Worm (Caenorhabditis elegans) whole organism, young adult: ENCODE results near the gene T21D9.2.

Experiments
- D2030.7 ChIP-seq: fragments of 200-800 bp; sonication (Bioruptor generic); IDR thresholded peaks from 2 replicates; pipeline ENCODE4 v1.3.6; 2022; ENCODE audit warnings: missing genetic modification reagents, missing genetic modification characterization, missing compliant biosample characterization
- F10E7.11 ChIP-seq: sonication (generic microtip); optimal IDR thresholded peaks from 2 replicates; lab custom pipeline; 2017; ENCODE audit warnings: mild to moderate bottlenecking, missing genetic modification characterization, moderate library complexity, missing compliant biosample characterization
- F23B12.7 ChIP-seq: sonication (generic microtip); optimal IDR thresholded peaks from 2 replicates; lab custom pipeline; 2017; ENCODE audit warnings: missing genetic modification characterization, mild to moderate bottlenecking, missing compliant biosample characterization, antibody characterized with exemption, moderate library complexity; ENCODE audit not compliant: insufficient read depth
- F33H1.4 ChIP-seq: fragments of 200-800 bp; sonication (Bioruptor generic); IDR thresholded peaks from 2 replicates; pipeline ENCODE4 v1.3.6; 2022; ENCODE audit warnings: missing genetic modification reagents, missing genetic modification characterization, missing compliant biosample characterization
- K12H6.12 ChIP-seq: fragments of 200-800 bp; sonication (Bioruptor generic); optimal IDR thresholded peaks from 2 replicates; lab custom pipeline; 2018; ENCODE audit warnings: mild to moderate bottlenecking, missing genetic modification characterization, missing compliant biosample characterization
- T26A5.8 ChIP-seq: sonication (generic microtip); optimal IDR thresholded peaks from 2 replicates; lab custom pipeline; 2016; ENCODE audit warnings: missing genetic modification characterization, missing compliant biosample characterization
- Y67H2A.10 ChIP-seq: fragments of 200-800 bp; sonication (Bioruptor generic); conservative IDR thresholded peaks from 2 replicates; pipeline ENCODE4 v1.3.6; 2022; ENCODE audit warnings: missing genetic modification reagents, missing genetic modification characterization, missing compliant biosample characterization
- akir-1 ChIP-seq: fragments of 200-800 bp; sonication (Bioruptor generic); optimal IDR thresholded peaks from 2 replicates; lab custom pipeline; 2018; ENCODE audit warnings: mild to moderate bottlenecking, missing genetic modification characterization, moderate library complexity, missing compliant biosample characterization
- aptf-3 ChIP-seq: fragments of 200-800 bp; sonication (Bioruptor generic); IDR thresholded peaks from 2 replicates; pipeline ENCODE4 v1.3.6; 2022; ENCODE audit warnings: missing genetic modification characterization, missing compliant biosample characterization
- atf-7 ChIP-seq: sonication (generic microtip); optimal IDR thresholded peaks from 2 replicates; lab custom pipeline; 2017; ENCODE audit warnings: mild to moderate bottlenecking, missing genetic modification characterization, missing compliant biosample characterization
- athp-1 ChIP-seq: sonication (generic microtip); optimal IDR thresholded peaks from 2 replicates; lab custom pipeline; 2017; ENCODE audit warnings: mild to moderate bottlenecking, missing genetic modification characterization, missing compliant biosample characterization
- bed-1 ChIP-seq: fragments of 200-800 bp; sonication (Bioruptor generic); IDR thresholded peaks from 2 replicates; pipeline ENCODE4 v1.3.6; 2022; ENCODE audit warnings: missing genetic modification reagents, missing genetic modification characterization, missing compliant biosample characterization
- bed-2 ChIP-seq: fragments of 200-800 bp; sonication (Bioruptor generic); IDR thresholded peaks from 2 replicates; pipeline ENCODE4 v1.3.6; 2022; ENCODE audit warnings: missing genetic modification reagents, missing genetic modification characterization, missing compliant biosample characterization
- ceh-27 ChIP-seq: fragments of 200-800 bp; sonication (Bioruptor generic); optimal IDR thresholded peaks from 2 replicates; lab custom pipeline; 2018; ENCODE audit warnings: mild to moderate bottlenecking, missing genetic modification characterization, moderate library complexity, missing compliant biosample characterization
- ceh-40 ChIP-seq: fragments of 200-800 bp; sonication (Bioruptor generic); IDR thresholded peaks from 2 replicates; pipeline ENCODE4 v1.3.6; 2022; ENCODE audit warnings: missing genetic modification characterization, missing compliant biosample characterization
- chd-7 ChIP-seq: sonication (generic microtip); optimal IDR thresholded peaks from 2 replicates; lab custom pipeline; 2016; ENCODE audit warnings: mild to moderate bottlenecking, missing genetic modification characterization, moderate library complexity, missing compliant biosample characterization
- dox-1 ChIP-seq: fragments of 200-800 bp; sonication (Bioruptor generic); IDR thresholded peaks from 2 replicates; pipeline ENCODE4 v1.3.6; 2022; ENCODE audit warnings: missing genetic modification reagents, missing genetic modification characterization, missing compliant biosample characterization
- dpl-1 ChIP-seq: fragments of 150-350 bp; optimal IDR thresholded peaks from 2 replicates; lab custom pipeline; 2014; ENCODE audit warnings: missing biosample characterization, missing genetic modification reagents, missing genetic modification characterization
- efl-1 ChIP-seq: fragments of 150-350 bp; optimal IDR thresholded peaks from 2 replicates; lab custom pipeline; 2014; ENCODE audit warnings: missing biosample characterization, missing genetic modification reagents, missing genetic modification characterization
- egl-18 ChIP-seq: fragments of 200-800 bp; sonication (Bioruptor generic); IDR thresholded peaks from 2 replicates; pipeline ENCODE4 v1.3.6; 2022; ENCODE audit warnings: missing genetic modification reagents, missing genetic modification characterization, missing compliant biosample characterization
- egl-44 ChIP-seq: fragments of 200-800 bp; sonication (Bioruptor generic); IDR thresholded peaks from 2 replicates; pipeline ENCODE4 v1.3.6; 2022; ENCODE audit warnings: missing genetic modification reagents, missing genetic modification characterization, missing compliant biosample characterization
- ekl-4 ChIP-seq: fragments of 200-800 bp; sonication (Bioruptor generic); IDR thresholded peaks from 2 replicates; pipeline ENCODE4 v1.3.6; 2022; ENCODE audit warnings: missing genetic modification reagents, missing genetic modification characterization, missing compliant biosample characterization
- hlh-26 ChIP-seq: fragments of 200-800 bp; sonication (Bioruptor generic); conservative IDR thresholded peaks from 2 replicates; pipeline ENCODE4 v1.3.6; 2022; ENCODE audit warnings: missing genetic modification reagents, missing genetic modification characterization, missing compliant biosample characterization
- let-526 ChIP-seq: fragments of 200-800 bp; sonication (Bioruptor generic); IDR thresholded peaks from 2 replicates; pipeline ENCODE4 v1.3.6; 2022; ENCODE audit warnings: missing genetic modification reagents, missing genetic modification characterization, missing compliant biosample characterization
- lin-40 ChIP-seq: sonication (generic microtip); optimal IDR thresholded peaks from 2 replicates; lab custom pipeline; 2016; ENCODE audit warnings: missing genetic modification characterization, mild to moderate bottlenecking, missing compliant biosample characterization, missing genotype, missing genetic modification reagents
- madf-10 ChIP-seq: sonication (generic microtip); optimal IDR thresholded peaks from 2 replicates; lab custom pipeline; 2016; ENCODE audit warnings: mild to moderate bottlenecking, missing genetic modification characterization, missing compliant biosample characterization
- mcd-1 ChIP-seq: fragments of 200-800 bp; sonication (Bioruptor generic); IDR thresholded peaks from 2 replicates; pipeline ENCODE4 v1.3.6; 2022; ENCODE audit warnings: missing genetic modification reagents, missing genetic modification characterization, missing compliant biosample characterization
- mel-28 ChIP-seq: sonication (generic microtip); optimal IDR thresholded peaks from 2 replicates; lab custom pipeline; 2016; ENCODE audit warnings: borderline replicate concordance, mild to moderate bottlenecking, missing genetic modification characterization, missing compliant biosample characterization
- mes-4 ChIP-seq: sonication (generic microtip); optimal IDR thresholded peaks from 2 replicates; lab custom pipeline; 2016; ENCODE audit warnings: missing genotype, missing genetic modification characterization, missing compliant biosample characterization
- nfya-1 ChIP-seq: sonication (generic microtip); optimal IDR thresholded peaks from 2 replicates; lab custom pipeline; 2017; ENCODE audit warnings: antibody characterized with exemption, missing compliant biosample characterization, missing genetic modification characterization, borderline replicate concordance; ENCODE audit not compliant: insufficient read depth
- nfyb-1 ChIP-seq: fragments of 200-800 bp; sonication (Bioruptor generic); IDR thresholded peaks from 2 replicates; pipeline ENCODE4 v1.3.6; 2022; ENCODE audit warnings: missing genetic modification reagents, missing genetic modification characterization, missing compliant biosample characterization
- nhr-80 ChIP-seq: sonication (generic microtip); optimal IDR thresholded peaks from 2 replicates; lab custom pipeline; 2016; ENCODE audit warnings: missing genetic modification characterization, missing compliant biosample characterization
- nhr-90 ChIP-seq: sonication (generic microtip); optimal IDR thresholded peaks from 2 replicates; lab custom pipeline; 2016; ENCODE audit warnings: missing genotype, mild to moderate bottlenecking, missing genetic modification characterization, missing compliant biosample characterization
- pbrm-1 ChIP-seq: fragments of 200-800 bp; sonication (Bioruptor generic); IDR thresholded peaks from 2 replicates; pipeline ENCODE4 v1.3.6; 2022; ENCODE audit warnings: missing genetic modification reagents, missing genetic modification characterization, missing compliant biosample characterization
- rcor-1 ChIP-seq: fragments of 200-800 bp; sonication (Bioruptor generic); IDR thresholded peaks from 2 replicates; pipeline ENCODE4 v1.3.6; 2022; ENCODE audit warnings: missing genetic modification reagents, missing genetic modification characterization, missing compliant biosample characterization
- rec-8 ChIP-seq, 2 experiments: sonication (generic microtip); optimal IDR thresholded peaks; 2 replicates each; lab custom pipeline; 2016; ENCODE audit warnings: mild to moderate bottlenecking in 2 of 2, missing genetic modification characterization in 2 of 2, missing genetic modification reagents in 2 of 2, missing genotype in 2 of 2, missing biosample characterization in 1 of 2, missing compliant biosample characterization in 1 of 2, moderate library complexity in 1 of 2
- repo-1 ChIP-seq: sonication (generic microtip); optimal IDR thresholded peaks from 2 replicates; lab custom pipeline; 2017; ENCODE audit warnings: mild to moderate bottlenecking, missing genetic modification characterization, missing compliant biosample characterization
- sdz-38 ChIP-seq: sonication (generic microtip); optimal IDR thresholded peaks from 2 replicates; lab custom pipeline; 2016; ENCODE audit warnings: missing genotype, missing genetic modification characterization, missing compliant biosample characterization
- sea-2 ChIP-seq: fragments of 200-800 bp; sonication (Bioruptor generic); IDR thresholded peaks from 2 replicates; pipeline ENCODE4 v1.3.6; 2022; ENCODE audit warnings: missing genetic modification characterization, missing compliant biosample characterization
- snpc-3.4 ChIP-seq: sonication (generic microtip); optimal IDR thresholded peaks from 2 replicates; lab custom pipeline; 2017; ENCODE audit warnings: missing genetic modification characterization, mild to moderate bottlenecking, missing compliant biosample characterization, antibody characterized with exemption, moderate library complexity, missing genotype, missing genetic modification reagents
- snpc-4 ChIP-seq, 5 experiments: fragments of 150-350 bp in 1 of 5; sonication (generic microtip) in 4 of 5; optimal IDR thresholded peaks; 2 replicates each; lab custom pipeline; 2014 to 2018; ENCODE audit warnings: missing genetic modification characterization in 5 of 5, missing biosample characterization in 3 of 5, antibody characterized with exemption in 2 of 5, mild to moderate bottlenecking in 2 of 5, missing compliant biosample characterization in 2 of 5, missing genotype in 2 of 5, moderate library complexity in 2 of 5, missing genetic modification reagents in 1 of 5
- tlf-1 ChIP-seq: fragments of 200-800 bp; sonication (Bioruptor generic); optimal IDR thresholded peaks from 2 replicates; lab custom pipeline; 2018; ENCODE audit warnings: mild to moderate bottlenecking, missing genetic modification characterization, missing compliant biosample characterization
- unc-62 ChIP-seq: fragments of 150-350 bp; optimal IDR thresholded peaks from 2 replicates; lab custom pipeline; 2014; ENCODE audit warnings: missing biosample characterization, missing genetic modification reagents, missing genetic modification characterization
- zfh-2 ChIP-seq: fragments of 200-800 bp; sonication (Bioruptor generic); conservative IDR thresholded peaks from 2 replicates; pipeline ENCODE4 v1.3.6; 2022; ENCODE audit warnings: missing genetic modification reagents, missing genetic modification characterization, missing compliant biosample characterization
- ztf-18 ChIP-seq: sonication (generic microtip); optimal IDR thresholded peaks from 2 replicates; lab custom pipeline; 2016; ENCODE audit warnings: missing genotype, mild to moderate bottlenecking, missing genetic modification characterization, missing compliant biosample characterization
- ztf-22 ChIP-seq: fragments of 200-800 bp; sonication (Bioruptor generic); optimal IDR thresholded peaks from 2 replicates; lab custom pipeline; 2018; ENCODE audit warnings: mild to moderate bottlenecking, missing genetic modification characterization, moderate library complexity, missing compliant biosample characterization
- ztf-26 ChIP-seq: sonication (generic microtip); optimal IDR thresholded peaks from 2 replicates; lab custom pipeline; 2017; ENCODE audit warnings: missing genetic modification characterization, missing compliant biosample characterization
- ztf-3 ChIP-seq: fragments of 200-800 bp; sonication (Bioruptor generic); optimal IDR thresholded peaks from 2 replicates; lab custom pipeline; 2018; ENCODE audit warnings: mild to moderate bottlenecking, missing genetic modification characterization, missing compliant biosample characterization
- ztf-6 ChIP-seq: fragments of 200-800 bp; sonication (Bioruptor generic); IDR thresholded peaks from 2 replicates; pipeline ENCODE4 v1.3.6; 2022; ENCODE audit warnings: missing genetic modification reagents, missing genetic modification characterization, missing compliant biosample characterization

Gene T21D9.2

DNA sequence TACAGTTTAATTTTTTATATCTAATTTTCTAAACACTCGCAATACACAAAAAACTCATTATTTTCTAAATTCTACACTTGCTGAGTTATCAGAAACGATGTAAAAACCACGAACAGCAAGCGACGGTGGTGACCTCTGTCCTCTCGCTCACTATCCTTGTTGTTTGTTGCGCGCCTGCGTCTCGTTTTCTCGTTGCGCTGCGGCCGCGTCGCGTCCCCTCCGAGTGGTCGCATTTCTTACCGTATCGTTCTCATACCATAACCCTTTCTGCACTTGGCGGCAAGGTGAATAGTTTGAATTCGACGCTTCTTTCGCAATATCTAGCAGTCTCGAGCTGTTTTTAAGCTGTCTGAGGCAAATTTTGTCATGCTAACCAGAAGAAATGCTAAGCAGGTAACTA lies 7.3 kb downstream of the T21D9.2 start, which contains the start of gene lsy-2 (continued):
- TF ChIP-seq nfyb-1 (GFP tag; lab: Robert Waterston, UW), result no peak
- no peak for TF ChIP-seq F23B12.7 (tag; lab: Kevin White, UChicago)
- TF ChIP-seq nfya-1 (tag; lab: Kevin White, UChicago), result no peak
- no peak for TF ChIP-seq athp-1 (tag; lab: Kevin White, UChicago)
- TF ChIP-seq hlh-26 (GFP tag; lab: Robert Waterston, UW), result no peak
- no peak for TF ChIP-seq ztf-6
- no peak for TF ChIP-seq T26A5.8 (tag; lab: Kevin White, UChicago)
- peak; percentile 52 for TF ChIP-seq ceh-27 (GFP tag; lab: Kevin White, UChicago)
- no peak for TF ChIP-seq ztf-18 (tag; lab: Kevin White, UChicago)
- TF ChIP-seq bed-2, result no peak
- TF ChIP-seq rcor-1 (GFP tag; lab: Robert Waterston, UW), result no peak
- no peak for TF ChIP-seq pbrm-1
- no peak for TF ChIP-seq chd-7
- TF ChIP-seq sdz-38 (tag; lab: Kevin White, UChicago), result no peak
- TF ChIP-seq snpc-4 (GFP tag; optimal IDR thresholded peaks at IDR 0.05; lab: Kevin White, UChicago), result no peak
- TF ChIP-seq snpc-4 (tag; optimal IDR thresholded peaks at IDR 0.05; lab: Kevin White, UChicago), result no peak
- TF ChIP-seq nhr-90 (tag; lab: Kevin White, UChicago), result no peak
- no peak for TF ChIP-seq mel-28
- peak; percentile 41 for TF ChIP-seq lin-40
- no peak for TF ChIP-seq repo-1 (tag; lab: Kevin White, UChicago)
- TF ChIP-seq F10E7.11, result no peak
- TF ChIP-seq atf-7 (tag; lab: Kevin White, UChicago), result no peak
- TF ChIP-seq K12H6.12, result peak; percentile 79
- no peak for TF ChIP-seq aptf-3
- TF ChIP-seq Y67H2A.10, result no peak
- TF ChIP-seq nhr-80 (tag; lab: Kevin White, UChicago), result peak; percentile 45
- no peak for TF ChIP-seq sea-2 (GFP tag; lab: Robert Waterston, UW)
- peak; percentile 8 for TF ChIP-seq efl-1 (GFP tag; lab: Kevin White, UChicago)
- TF ChIP-seq ztf-26 (tag; lab: Kevin White, UChicago), result no peak
- no peak for TF ChIP-seq ztf-22 (GFP tag; lab: Kevin White, UChicago)
- no peak for TF ChIP-seq D2030.7 (GFP tag; lab: Robert Waterston, UW)
- TF ChIP-seq mcd-1 (GFP tag; lab: Robert Waterston, UW), result peak; percentile 29; the same call in 1 of the 2 replicates
- TF ChIP-seq zfh-2 (GFP tag; lab: Robert Waterston, UW), result peak; percentile 77
- peak; percentile 4 for TF ChIP-seq madf-10
- no peak for TF ChIP-seq egl-44
- TF ChIP-seq unc-62 (GFP tag; lab: Kevin White, UChicago), result no peak
- TF ChIP-seq ztf-3 (GFP tag; lab: Kevin White, UChicago), result no peak
- TF ChIP-seq rec-8 (tag; optimal IDR thresholded peaks at IDR 0.05; lab: Kevin White, UChicago), result no peak
- TF ChIP-seq egl-18 (GFP tag; lab: Robert Waterston, UW), result no peak
- no peak for TF ChIP-seq ekl-4 (GFP tag; lab: Robert Waterston, UW)
- no peak for TF ChIP-seq snpc-3.4 (tag; lab: Kevin White, UChicago)
- TF ChIP-seq dpl-1 (GFP tag; lab: Kevin White, UChicago), result no peak
- TF ChIP-seq tlf-1 (GFP tag; lab: Kevin White, UChicago), result no peak
- TF ChIP-seq dox-1 (GFP tag; lab: Robert Waterston, UW), result no peak
- no peak for TF ChIP-seq F33H1.4 (GFP tag; lab: Robert Waterston, UW)
- TF ChIP-seq let-526 (GFP tag; lab: Robert Waterston, UW), result no peak
- no peak for TF ChIP-seq mes-4
- no peak for TF ChIP-seq ceh-40 (GFP tag; lab: Robert Waterston, UW)
- no peak for TF ChIP-seq akir-1
- no peak for TF ChIP-seq bed-1
